Worm (Caenorhabditis elegans): Measurements from ENCODE around the gene srg-45.

srg-45 gene

DNA sequence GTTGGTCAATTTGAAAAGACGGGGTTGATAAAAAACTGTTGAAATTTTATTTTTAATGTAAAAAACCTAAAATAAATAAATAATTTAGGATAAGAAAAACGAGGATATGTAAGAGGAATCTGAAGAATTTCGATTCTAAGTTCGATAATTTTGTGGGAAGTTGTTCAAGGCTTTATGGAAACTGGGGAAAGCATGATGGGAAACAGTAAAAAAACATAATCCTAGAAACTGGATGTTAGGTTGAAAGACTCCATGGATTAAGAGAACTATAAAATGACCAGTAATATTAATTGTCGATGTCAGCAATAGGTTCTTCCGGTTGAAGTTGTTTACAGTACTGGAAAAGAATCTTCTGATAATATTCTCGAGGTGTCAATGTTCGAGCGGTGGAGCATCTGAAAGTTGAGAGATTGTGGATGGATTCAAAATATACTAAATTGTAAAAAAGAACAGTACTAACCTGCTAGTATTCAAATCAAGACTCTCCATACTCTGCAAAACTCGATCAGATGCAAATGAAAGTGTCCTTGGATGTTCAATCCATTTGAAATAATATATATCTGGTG is 13.1 kb downstream of the srg-45 start (continued):
- no peak for TF ChIP-seq lin-35 (GFP tag; optimal IDR thresholded peaks at IDR 0.05)
- no peak for TF ChIP-seq pha-4 (tag; optimal IDR thresholded peaks at IDR 0.05)
- TF ChIP-seq cebp-1 (GFP tag; IDR thresholded peaks at IDR 0.05): no peak
- TF ChIP-seq cebp-1 (tag; optimal IDR thresholded peaks at IDR 0.05): peak; percentile 21
- no peak for TF ChIP-seq F39B2.1 (GFP tag; IDR thresholded peaks at IDR 0.05)
- no peak for TF ChIP-seq tlf-1 (GFP tag; optimal IDR thresholded peaks at IDR 0.05)
- no peak for TF ChIP-seq zfh-2 (GFP tag; conservative IDR thresholded peaks at IDR 0.05)
- peak; percentile 37 for TF ChIP-seq ztf-3 (GFP tag; optimal IDR thresholded peaks at IDR 0.05)
- peak; percentile 16 for TF ChIP-seq ZK185.1 (tag; optimal IDR thresholded peaks at IDR 0.05; ENCODE audit: poor library complexity, severe bottlenecking)
- TF ChIP-seq ceh-58 (GFP tag; IDR thresholded peaks at IDR 0.05): no peak
- no peak for TF ChIP-seq T07F8.4 (tag; optimal IDR thresholded peaks at IDR 0.05)
- peak; percentile 42 for TF ChIP-seq F10E7.11 (tag; optimal IDR thresholded peaks at IDR 0.05)
- no peak for TF ChIP-seq hsf-1 (GFP tag; IDR thresholded peaks at IDR 0.05)
- no peak for TF ChIP-seq bed-1 (GFP tag; IDR thresholded peaks at IDR 0.05)
- TF ChIP-seq F49E8.2 (tag; optimal IDR thresholded peaks at IDR 0.05; ENCODE audit: insufficient read depth): peak; percentile 8
- no peak for TF ChIP-seq D2030.7 (GFP tag; IDR thresholded peaks at IDR 0.05)
- TF ChIP-seq Y53G8AR.9 (GFP tag; conservative IDR thresholded peaks at IDR 0.05): peak; percentile 20; the same call in 1 of the 2 replicates
- no peak for TF ChIP-seq ztf-6 (GFP tag; IDR thresholded peaks at IDR 0.05)
- no peak for TF ChIP-seq mel-28 (tag; optimal IDR thresholded peaks at IDR 0.05; ENCODE audit: borderline replicate concordance)
- TF ChIP-seq F23B12.7 (tag; optimal IDR thresholded peaks at IDR 0.05; ENCODE audit: insufficient read depth): no peak
- no peak for TF ChIP-seq mes-4 (tag; optimal IDR thresholded peaks at IDR 0.05)
- TF ChIP-seq tbp1 (GFP tag; optimal IDR thresholded peaks at IDR 0.05): no peak
- peak; percentile 7 for TF ChIP-seq B0261.1 (tag; optimal IDR thresholded peaks at IDR 0.05)
- TF ChIP-seq nhr-120 (GFP tag; IDR thresholded peaks at IDR 0.05): no peak
- no peak for TF ChIP-seq ceh-79 (tag; optimal IDR thresholded peaks at IDR 0.05)
- TF ChIP-seq Y56A3A.18 (GFP tag; IDR thresholded peaks at IDR 0.05): 0 out of 2 replicates have a peak, but pooled peaks have one; percentile 15
- TF ChIP-seq ccch-3 (GFP tag; optimal IDR thresholded peaks at IDR 0.05): no peak
- peak; percentile 4 for TF ChIP-seq ztf-18 (tag; optimal IDR thresholded peaks at IDR 0.05)
- TF ChIP-seq xnd-1 (tag; optimal IDR thresholded peaks at IDR 0.05): no peak
- TF ChIP-seq B0336.3 (GFP tag; IDR thresholded peaks at IDR 0.05): peak; percentile 16; the same call in 1 of the 2 replicates
- TF ChIP-seq mcd-1 (GFP tag; IDR thresholded peaks at IDR 0.05): no peak
- TF ChIP-seq snpc-1.1 (tag; optimal IDR thresholded peaks at IDR 0.05; ENCODE audit: insufficient read depth): no peak
- TF ChIP-seq ceh-100 (GFP tag; IDR thresholded peaks at IDR 0.05): no peak
- TF ChIP-seq rpc-1 (optimal IDR thresholded peaks at IDR 0.05): no peak
- TF ChIP-seq rpc-1 (tag; optimal IDR thresholded peaks at IDR 0.05): no peak
- TF ChIP-seq ceh-91 (GFP tag; IDR thresholded peaks at IDR 0.05): no peak
- no peak for TF ChIP-seq mxl-1 (tag; optimal IDR thresholded peaks at IDR 0.05)
- TF ChIP-seq F57A8.1 (GFP tag; optimal IDR thresholded peaks at IDR 0.05): no peak
- TF ChIP-seq F22D6.2 (tag; optimal IDR thresholded peaks at IDR 0.05): no peak
- TF ChIP-seq aptf-3 (GFP tag; IDR thresholded peaks at IDR 0.05): no peak
- no peak for TF ChIP-seq egl-44 (GFP tag; IDR thresholded peaks at IDR 0.05)
- no peak for TF ChIP-seq gei-17 (GFP tag; optimal IDR thresholded peaks at IDR 0.05)
- TF ChIP-seq nhr-90 (tag; optimal IDR thresholded peaks at IDR 0.05): no peak
- TF ChIP-seq C17E4.6 (GFP tag; IDR thresholded peaks at IDR 0.05): no peak
- no peak for TF ChIP-seq Y95B8A.8 (GFP tag; IDR thresholded peaks at IDR 0.05)
- no peak for TF ChIP-seq nhr-80 (tag; optimal IDR thresholded peaks at IDR 0.05)
- no peak for TF ChIP-seq tbx-9 (tag; optimal IDR thresholded peaks at IDR 0.05; ENCODE audit: borderline replicate concordance)
- TF ChIP-seq F55B11.4 (tag; optimal IDR thresholded peaks at IDR 0.05; ENCODE audit: borderline replicate concordance, insufficient read depth): no peak
- TF ChIP-seq lir-1 (GFP tag; conservative IDR thresholded peaks at IDR 0.05): no peak

Measured in whole organism, young adult.